Worm (Caenorhabditis elegans) whole organism, L2 larva: ENCODE measurements around the gene hap-1.

ENCODE experiments used
- aly-2 ChIP-seq: fragments of 150-350 bp; optimal IDR thresholded peaks from 2 replicates; lab custom pipeline; 2014; ENCODE audit warnings: missing biosample characterization, missing genetic modification characterization
- blmp-1 ChIP-seq: sonication (generic microtip); optimal IDR thresholded peaks from 2 replicates; lab custom pipeline; 2017; ENCODE audit warnings: missing genetic modification characterization, mild to moderate bottlenecking, missing compliant biosample characterization, antibody characterized with exemption, moderate library complexity; ENCODE audit not compliant: insufficient read depth
- egl-27 ChIP-seq: sonication (generic microtip); optimal IDR thresholded peaks from 3 replicates; lab custom pipeline; 2017; ENCODE audit warnings: missing biosample characterization, missing genetic modification reagents, missing genetic modification characterization
- elt-3 ChIP-seq: sonication (generic microtip); optimal IDR thresholded peaks from 2 replicates; lab custom pipeline; 2017; ENCODE audit warnings: missing biosample characterization, missing genetic modification characterization
- lin-11 ChIP-seq: fragments of 150-350 bp; sonication (generic microtip); optimal IDR thresholded peaks from 2 replicates; lab custom pipeline; 2014; ENCODE audit warnings: missing biosample characterization, missing genetic modification characterization, inconsistent platforms, mixed read lengths
- mbf-1 ChIP-seq: sonication (generic microtip); optimal IDR thresholded peaks from 2 replicates; lab custom pipeline; 2017; ENCODE audit warnings: missing biosample characterization, missing genetic modification characterization
- nhr-129 ChIP-seq: fragments of 150-350 bp; optimal IDR thresholded peaks from 2 replicates; lab custom pipeline; 2014; ENCODE audit warnings: missing biosample characterization, missing genetic modification characterization
- nhr-77 ChIP-seq: fragments of 150-350 bp; optimal IDR thresholded peaks from 2 replicates; lab custom pipeline; 2014; ENCODE audit warnings: missing biosample characterization, missing genetic modification characterization
- snpc-4 ChIP-seq: fragments of 150-350 bp; optimal IDR thresholded peaks from 2 replicates; lab custom pipeline; 2014; ENCODE audit warnings: missing biosample characterization, missing genetic modification characterization

ce11 chrIII:5274715-5275355, 11.1 kb downstream of the hap-1 start, which contains the start of the genes daf-41 and toc-1:
- TF ChIP-seq egl-27 (no peak), nhr-129 (tag; lab: Kevin White, UChicago) (peak; percentile 31), mbf-1 (tag; lab: Kevin White, UChicago) (no peak), lin-11 (tag; lab: Kevin White, UChicago) (peak; percentile 68), elt-3 (tag; lab: Kevin White, UChicago) (no peak), snpc-4 (tag; lab: Kevin White, UChicago) (no peak), aly-2 (tag; lab: Kevin White, UChicago) (no peak), blmp-1 (no peak), nhr-77 (tag; lab: Kevin White, UChicago) (no peak)
